Fruit fly (Drosophila melanogaster) whole organism, embryonic: ENCODE data around the gene TfIIA-S.

Experiments
- ATbp ChIP-seq: fragments of 200-800 bp; sonication (Bioruptor generic); optimal IDR thresholded peaks from 2 replicates; lab custom pipeline; 2017; ENCODE audit warnings: missing biosample characterization, mild to moderate bottlenecking, missing genetic modification characterization, missing genetic modification reagents
- B-H2 ChIP-seq: fragments of 200-800 bp; sonication (Bioruptor generic); optimal IDR thresholded peaks from 2 replicates; lab custom pipeline; 2018; ENCODE audit warnings: missing biosample characterization, mild to moderate bottlenecking, missing genetic modification characterization
- Blimp-1 ChIP-seq: fragments of 200-800 bp; sonication (Bioruptor generic); optimal IDR thresholded peaks from 3 replicates; lab custom pipeline; 2018; ENCODE audit warnings: missing biosample characterization, missing genetic modification characterization, mild to moderate bottlenecking, moderate library complexity, missing genetic modification reagents
- Bteb2 ChIP-seq: fragments of 200-800 bp; sonication (Bioruptor generic); optimal IDR thresholded peaks from 2 replicates; lab custom pipeline; 2016; ENCODE audit warnings: missing biosample characterization, missing genetic modification characterization
- CG10147 ChIP-seq: fragments of 200-800 bp; sonication (Bioruptor generic); optimal IDR thresholded peaks from 2 replicates; lab custom pipeline; 2019; ENCODE audit warnings: missing biosample characterization, mild to moderate bottlenecking, missing genetic modification characterization, moderate library complexity
- CG10366 ChIP-seq: fragments of 200-800 bp; sonication (Bioruptor generic); IDR thresholded peaks from 2 replicates; pipeline ENCODE4 v1.3.6; 2022; ENCODE audit warnings: missing biosample characterization, missing genetic modification characterization
- CG12659 ChIP-seq: fragments of 200-800 bp; sonication (Bioruptor generic); optimal IDR thresholded peaks from 3 replicates; lab custom pipeline; 2017; ENCODE audit warnings: mild to moderate bottlenecking, missing biosample characterization, missing genetic modification reagents, missing genetic modification characterization
- CG14667 ChIP-seq: fragments of 200-800 bp; sonication (Bioruptor generic); IDR thresholded peaks from 2 replicates; pipeline ENCODE4 v1.3.6; 2022; ENCODE audit warnings: missing biosample characterization, missing genetic modification characterization
- CG14965 ChIP-seq: fragments of 200-800 bp; sonication (Bioruptor generic); optimal IDR thresholded peaks from 2 replicates; lab custom pipeline; 2016; ENCODE audit warnings: missing biosample characterization, missing genetic modification characterization, borderline replicate concordance
- CG1647 ChIP-seq: fragments of 200-800 bp; sonication (Bioruptor generic); optimal IDR thresholded peaks from 3 replicates; lab custom pipeline; 2016; ENCODE audit warnings: missing biosample characterization, missing genetic modification characterization
- CG1792 ChIP-seq: fragments of 200-800 bp; sonication (Bioruptor generic); optimal IDR thresholded peaks from 2 replicates; lab custom pipeline; 2016; ENCODE audit warnings: missing biosample characterization, missing genetic modification characterization
- CG2712 ChIP-seq: fragments of 200-800 bp; optimal IDR thresholded peaks from 3 replicates; lab custom pipeline; 2019; ENCODE audit warnings: missing biosample characterization, mild to moderate bottlenecking, missing genetic modification characterization, moderate library complexity
- CG3065 ChIP-seq: fragments of 200-800 bp; sonication (Bioruptor generic); optimal IDR thresholded peaks from 2 replicates; lab custom pipeline; 2016; ENCODE audit warnings: missing biosample characterization, missing genetic modification characterization
- CG32767 ChIP-seq: fragments of 200-800 bp; sonication (Bioruptor generic); IDR thresholded peaks from 2 replicates; pipeline ENCODE4 v1.3.6; 2022; ENCODE audit warnings: missing biosample characterization, missing genetic modification characterization
- CG32772 ChIP-seq: fragments of 200-800 bp; sonication (Bioruptor generic); IDR thresholded peaks from 2 replicates; pipeline ENCODE4 v1.3.6; 2022; ENCODE audit warnings: missing biosample characterization, missing genetic modification characterization
- CG3995 ChIP-seq: fragments of 200-800 bp; sonication (Bioruptor generic); optimal IDR thresholded peaks from 3 replicates; lab custom pipeline; 2016; ENCODE audit warnings: missing biosample characterization, missing genetic modification characterization
- CG42726 ChIP-seq: fragments of 200-800 bp; sonication (Bioruptor generic); IDR thresholded peaks from 2 replicates; pipeline ENCODE4 v1.3.6; 2022; ENCODE audit warnings: missing biosample characterization, missing genetic modification characterization; ENCODE audit not compliant: partially characterized antibody
- CG6854 ChIP-seq: fragments of 200-800 bp; sonication (Bioruptor generic); optimal IDR thresholded peaks from 3 replicates; lab custom pipeline; 2017; ENCODE audit warnings: missing biosample characterization, mild to moderate bottlenecking, missing genetic modification characterization
- CG7556 ChIP-seq: fragments of 200-800 bp; sonication (Bioruptor generic); optimal IDR thresholded peaks from 2 replicates; lab custom pipeline; 2017; ENCODE audit warnings: missing biosample characterization, mild to moderate bottlenecking, missing genetic modification characterization
- CG7839 ChIP-seq: fragments of 200-800 bp; sonication (Bioruptor generic); optimal IDR thresholded peaks from 3 replicates; lab custom pipeline; 2018; ENCODE audit warnings: missing biosample characterization, mild to moderate bottlenecking, missing genetic modification characterization, moderate library complexity
- CG8359 ChIP-seq: fragments of 200-800 bp; sonication (Bioruptor generic); optimal IDR thresholded peaks from 2 replicates; lab custom pipeline; 2017; ENCODE audit warnings: missing biosample characterization, mild to moderate bottlenecking, missing genetic modification characterization, borderline replicate concordance
- CG8924 ChIP-seq: fragments of 200-800 bp; optimal IDR thresholded peaks from 3 replicates; lab custom pipeline; 2019; ENCODE audit warnings: missing biosample characterization, mild to moderate bottlenecking, missing genetic modification characterization, moderate library complexity
- CG8944 ChIP-seq: fragments of 200-800 bp; sonication (Bioruptor generic); optimal IDR thresholded peaks from 3 replicates; lab custom pipeline; 2016; ENCODE audit warnings: missing biosample characterization, missing genetic modification characterization
- CG9215 ChIP-seq: fragments of 200-800 bp; sonication (Bioruptor generic); IDR thresholded peaks from 2 replicates; pipeline ENCODE4 v1.3.6; 2022; ENCODE audit warnings: missing biosample characterization, missing genetic modification characterization
- CHES-1-like ChIP-seq: fragments of 200-800 bp; sonication (Bioruptor generic); optimal IDR thresholded peaks from 2 replicates; lab custom pipeline; 2016; ENCODE audit warnings: missing biosample characterization, missing genetic modification characterization
- Chrac-16 ChIP-seq: fragments of 200-800 bp; sonication (Bioruptor generic); optimal IDR thresholded peaks from 3 replicates; lab custom pipeline; 2016; ENCODE audit warnings: missing biosample characterization, missing genetic modification characterization
- E2f2 ChIP-seq: fragments of 200-800 bp; sonication (Bioruptor generic); IDR thresholded peaks from 2 replicates; pipeline ENCODE4 v1.3.6; 2022; ENCODE audit warnings: missing biosample characterization, missing genetic modification characterization
- Elba2 ChIP-seq: fragments of 200-800 bp; sonication (Bioruptor generic); optimal IDR thresholded peaks from 3 replicates; lab custom pipeline; 2016; ENCODE audit warnings: missing biosample characterization, missing genetic modification characterization
- HLH54F ChIP-seq: fragments of 200-800 bp; sonication (Bioruptor generic); optimal IDR thresholded peaks from 3 replicates; lab custom pipeline; 2016; ENCODE audit warnings: missing biosample characterization, missing genetic modification characterization
- Lim3 ChIP-seq: fragments of 200-800 bp; sonication (Bioruptor generic); IDR thresholded peaks from 2 replicates; pipeline ENCODE4 v1.3.6; 2022; ENCODE audit warnings: missing biosample characterization, missing genetic modification characterization
- Mes4 ChIP-seq: fragments of 200-800 bp; sonication (Bioruptor generic); optimal IDR thresholded peaks from 2 replicates; lab custom pipeline; 2016; ENCODE audit warnings: missing biosample characterization, missing genetic modification characterization
- NC2α ChIP-seq: fragments of 200-800 bp; sonication (Bioruptor generic); optimal IDR thresholded peaks from 2 replicates; lab custom pipeline; 2016; ENCODE audit warnings: missing biosample characterization, missing genetic modification characterization
- NfI ChIP-seq: fragments of 200-800 bp; sonication (Bioruptor generic); optimal IDR thresholded peaks from 3 replicates; lab custom pipeline; 2018; ENCODE audit warnings: missing biosample characterization, mild to moderate bottlenecking, missing genetic modification characterization, moderate library complexity
- Oaz ChIP-seq: fragments of 200-800 bp; sonication (Bioruptor generic); IDR thresholded peaks from 2 replicates; pipeline ENCODE4 v1.3.6; 2022; ENCODE audit warnings: missing biosample characterization, missing genetic modification characterization
- Sry-β ChIP-seq: fragments of 200-800 bp; sonication (Bioruptor generic); optimal IDR thresholded peaks from 2 replicates; lab custom pipeline; 2018; ENCODE audit warnings: missing biosample characterization, mild to moderate bottlenecking, missing genetic modification characterization, moderate library complexity
- Ssrp ChIP-seq: fragments of 200-800 bp; sonication (Bioruptor generic); optimal IDR thresholded peaks from 2 replicates; lab custom pipeline; 2018; ENCODE audit warnings: missing biosample characterization, mild to moderate bottlenecking, missing genetic modification characterization, moderate library complexity
- Taf1 ChIP-seq: fragments of 200-800 bp; sonication (Bioruptor generic); IDR thresholded peaks from 2 replicates; pipeline ENCODE4 v1.3.6; 2022; ENCODE audit warnings: missing biosample characterization, missing genetic modification characterization
- crc ChIP-seq: fragments of 200-800 bp; sonication (Bioruptor generic); optimal IDR thresholded peaks from 2 replicates; lab custom pipeline; 2016; ENCODE audit warnings: missing biosample characterization, missing genetic modification characterization
- crp ChIP-seq, 2 experiments: fragments of 200-800 bp; sonication (Bioruptor generic); optimal IDR thresholded peaks; 2 replicates in 1 of 2; 3 replicates in 1 of 2; lab custom pipeline; 2017; ENCODE audit warnings: missing biosample characterization in 2 of 2, missing genetic modification characterization in 2 of 2, mild to moderate bottlenecking in 1 of 2, moderate library complexity in 1 of 2
- gce ChIP-seq: fragments of 200-800 bp; sonication (Bioruptor generic); IDR thresholded peaks from 3 replicates; pipeline ENCODE4 v1.3.6; 2022; ENCODE audit warnings: missing biosample characterization, missing genetic modification characterization
- gro ChIP-seq: fragments of 200-800 bp; sonication (Bioruptor generic); optimal IDR thresholded peaks from 2 replicates; lab custom pipeline; 2016; ENCODE audit warnings: missing biosample characterization, missing genetic modification characterization
- hbn ChIP-seq: fragments of 200-800 bp; sonication (Bioruptor generic); IDR thresholded peaks from 2 replicates; pipeline ENCODE4 v1.3.6; 2022; ENCODE audit warnings: missing biosample characterization, missing genetic modification characterization; ENCODE audit not compliant: partially characterized antibody
- inv ChIP-seq: fragments of 200-800 bp; sonication (Bioruptor generic); IDR thresholded peaks from 2 replicates; pipeline ENCODE4 v1.3.6; 2022; ENCODE audit warnings: missing biosample characterization, missing genetic modification characterization; ENCODE audit not compliant: partially characterized antibody
- oc ChIP-seq: fragments of 200-800 bp; sonication (Bioruptor generic); optimal IDR thresholded peaks from 2 replicates; lab custom pipeline; 2018; ENCODE audit warnings: missing biosample characterization, mild to moderate bottlenecking, missing genetic modification characterization, moderate library complexity
- otp ChIP-seq: fragments of 200-800 bp; sonication (Bioruptor generic); IDR thresholded peaks from 3 replicates; pipeline ENCODE4, ENCODE4 v1.3.6; 2022; ENCODE audit warnings: missing biosample characterization, missing genetic modification characterization
- phol ChIP-seq: fragments of 200-800 bp; sonication (Bioruptor generic); optimal IDR thresholded peaks from 3 replicates; lab custom pipeline; 2018; ENCODE audit warnings: missing biosample characterization, mild to moderate bottlenecking, missing genetic modification characterization, moderate library complexity
- pnt ChIP-seq: fragments of 200-800 bp; sonication (Bioruptor generic); optimal IDR thresholded peaks from 3 replicates; lab custom pipeline; 2016; ENCODE audit warnings: missing biosample characterization, missing genetic modification characterization
- sim ChIP-seq: fragments of 200-800 bp; sonication (Bioruptor generic); IDR thresholded peaks from 2 replicates; pipeline ENCODE4 v1.3.6; 2022; ENCODE audit warnings: missing biosample characterization, missing genetic modification characterization
- unpg ChIP-seq: fragments of 200-800 bp; sonication (Bioruptor generic); optimal IDR thresholded peaks from 3 replicates; lab custom pipeline; 2018; ENCODE audit warnings: missing biosample characterization, mild to moderate bottlenecking, missing genetic modification characterization, moderate library complexity

The TfIIA-S gene

DNA sequence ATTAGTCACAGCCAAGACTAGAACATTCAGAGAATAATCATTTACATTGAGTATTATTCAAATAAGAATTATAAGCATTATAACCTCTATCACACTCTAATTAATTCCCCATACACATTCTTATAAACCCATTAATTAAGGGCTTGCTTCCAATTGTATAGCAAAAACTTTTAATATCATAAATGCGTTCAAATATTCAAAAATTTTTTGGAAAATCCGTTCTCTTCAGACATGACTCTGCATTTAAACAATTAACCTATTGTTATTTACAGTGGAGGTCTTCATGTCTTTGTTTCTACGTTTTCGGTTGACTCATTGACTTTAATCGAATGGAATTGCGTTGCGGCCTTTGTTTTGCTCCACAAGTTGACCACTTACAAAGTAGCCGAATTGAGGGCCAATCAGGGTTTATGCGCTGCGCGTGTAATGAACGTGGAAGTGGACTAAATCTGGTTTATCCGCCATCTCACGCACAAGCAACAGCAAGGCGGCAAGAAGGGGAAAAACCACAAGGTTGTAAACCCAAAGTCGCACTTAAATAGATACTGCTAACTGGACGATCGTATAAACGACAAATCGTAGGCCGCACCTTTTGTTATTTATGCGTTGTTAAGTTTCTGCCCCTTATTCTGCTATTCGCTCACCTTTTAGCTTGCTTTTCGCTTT lies 30.1 kb upstream of the TfIIA-S start (continued):
- TF ChIP-seq CG1792 (GFP tag; lab: Kevin White, UChicago) (peak; percentile 40), crp (GFP tag; optimal IDR thresholded peaks at IDR 0.05; lab: Kevin White, UChicago) (no peak), CG14965 (no peak), Mes4 (GFP tag; lab: Kevin White, UChicago) (peak; percentile 9), CG32767 (GFP tag; lab: Robert Waterston, UW) (0 out of 2 replicates have a peak, but pooled peaks have one; percentile 11), phol (peak; percentile 16), Elba2 (GFP tag; lab: Kevin White, UChicago) (no peak), CG42726 (no peak), gro (peak; percentile 64), CG2712 (tag; lab: Kevin White, UChicago) (no peak), B-H2 (GFP tag; lab: Kevin White, UChicago) (peak; percentile 85), Blimp-1 (GFP tag; lab: Kevin White, UChicago) (no peak), CG14667 (GFP tag; lab: Robert Waterston, UW) (no peak), Oaz (GFP tag; lab: Robert Waterston, UW) (no peak), CHES-1-like (GFP tag; lab: Kevin White, UChicago) (peak; percentile 51), NC2α (GFP tag; lab: Kevin White, UChicago) (no peak), unpg (GFP tag; lab: Kevin White, UChicago) (peak; percentile 43), sim (GFP tag; lab: Robert Waterston, UW) (no peak; the same call in 1 of the 2 replicates), CG12659 (GFP tag; lab: Kevin White, UChicago) (peak; percentile 51), pnt (GFP tag; lab: Kevin White, UChicago) (no peak), CG8924 (tag; lab: Kevin White, UChicago) (no peak), inv (GFP tag; lab: Robert Waterston, UW) (no peak), CG8944 (GFP tag; lab: Kevin White, UChicago) (peak; percentile 10), gce (no peak), CG7839 (tag; lab: Kevin White, UChicago) (peak; percentile 36), oc (tag; lab: Kevin White, UChicago) (peak; percentile 59), CG3995 (GFP tag; lab: Kevin White, UChicago) (no peak), Taf1 (GFP tag; lab: Robert Waterston, UW) (peak; percentile 67; the same call in 1 of the 2 replicates), crc (peak; percentile 8), E2f2 (peak; percentile 9; the same call in 1 of the 2 replicates), CG6854 (GFP tag; lab: Kevin White, UChicago) (no peak), CG3065 (GFP tag; lab: Kevin White, UChicago) (no peak), otp (GFP tag; lab: Robert Waterston, UW) (0 out of 3 replicates have a peak, but pooled peaks have one; percentile 40), CG8359 (GFP tag; lab: Kevin White, UChicago) (no peak), NfI (peak; percentile 58), Sry-β (GFP tag; lab: Kevin White, UChicago) (no peak), Chrac-16 (GFP tag; lab: Kevin White, UChicago) (peak; percentile 9), CG32772 (GFP tag; lab: Robert Waterston, UW) (0 out of 2 replicates have a peak, but pooled peaks have one; percentile 10), hbn (GFP tag; lab: Robert Waterston, UW) (no peak), Lim3 (GFP tag; lab: Robert Waterston, UW) (no peak), CG10147 (GFP tag; lab: Kevin White, UChicago) (peak; percentile 60), Ssrp (no peak), HLH54F (GFP tag; lab: Kevin White, UChicago) (peak; percentile 45), CG1647 (GFP tag; lab: Kevin White, UChicago) (no peak), ATbp (GFP tag; lab: Kevin White, UChicago) (no peak), CG10366 (peak; percentile 54), Bteb2 (GFP tag; lab: Kevin White, UChicago) (no peak), CG9215 (GFP tag; lab: Robert Waterston, UW) (peak; percentile 40; the same call in 1 of the 2 replicates), CG7556 (no peak)
